Worm (Caenorhabditis elegans) whole organism, L4/young adult: ENCODE data around the gene Y51B9A.14.

Experiments used
- W03F9.2 ChIP-seq: fragments of 150-350 bp; optimal IDR thresholded peaks from 2 replicates; lab custom pipeline; 2014; ENCODE audit warnings: missing biosample characterization, missing genetic modification characterization
- dao-5 ChIP-seq: sonication (generic microtip); optimal IDR thresholded peaks from 2 replicates; lab custom pipeline; 2016; ENCODE audit warnings: missing genotype, missing genetic modification characterization, moderate library complexity, missing compliant biosample characterization
- him-1 ChIP-seq: sonication (generic microtip); optimal IDR thresholded peaks from 2 replicates; lab custom pipeline; 2016; ENCODE audit warnings: missing genotype, missing genetic modification reagents, missing genetic modification characterization, missing compliant biosample characterization

- TF ChIP-seq him-1, result no peak
- no peak for TF ChIP-seq W03F9.2 (tag; lab: Kevin White, UChicago)
- TF ChIP-seq dao-5, result no peak
These were observed 45.3 kb upstream of the Y51B9A.14 start, which contains the start of gene chil-15 for ce11 chrII:9443522-9443921.
